Fruit fly (Drosophila melanogaster) S2 (cell line): ENCODE results near the gene CG44215.

Source experiments
- CG8478 ChIP-seq: fragments of >200 bp; optimal IDR thresholded peaks from 2 replicates; lab custom pipeline; 2018
- CTCF ChIP-seq, 2 experiments: fragments of >200 bp; optimal IDR thresholded peaks; 2 replicates each; lab custom pipeline; 2018

Gene CG44215

DNA sequence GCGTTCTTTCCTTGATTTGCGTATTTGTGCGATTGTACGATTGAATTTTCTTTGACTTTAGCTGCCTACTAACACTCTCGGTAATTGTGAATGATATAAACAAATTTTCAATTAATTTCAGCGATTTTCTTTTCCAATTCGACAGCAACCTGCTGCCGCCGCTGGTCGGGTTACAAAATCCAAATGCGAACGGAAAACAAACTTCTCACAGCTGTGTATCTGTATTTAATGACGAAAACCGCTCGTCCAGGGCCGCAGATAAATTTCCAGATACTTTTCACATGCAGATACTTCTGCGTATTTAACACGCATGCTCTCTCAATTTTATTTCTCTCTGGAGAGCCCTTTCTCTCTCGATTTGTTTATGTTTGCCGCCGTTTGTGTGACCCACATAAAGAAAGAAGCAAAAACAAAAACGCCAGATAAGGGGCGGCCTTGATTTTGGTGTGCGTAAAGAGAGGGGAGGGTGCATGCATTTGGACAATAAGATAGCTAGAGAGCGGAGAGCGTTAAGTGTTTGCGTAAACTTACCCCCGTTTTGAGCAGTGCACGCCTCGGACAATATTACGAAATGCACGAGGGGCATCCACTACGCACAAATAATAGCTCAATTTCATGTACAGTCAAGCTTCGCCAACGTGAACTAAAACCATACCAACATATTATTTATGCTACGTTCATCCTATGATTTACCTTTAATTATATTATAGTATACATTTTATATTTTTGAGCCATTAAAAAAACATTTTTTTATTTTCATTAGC is 45.9 kb downstream of the CG44215 start, which contains the start of gene CG12402:
CG12402 (minus strand) TSS at position 164 of the 764 bp plus-strand sequence.
- TF ChIP-seq CG8478 (lab: Kevin White, UChicago) = no peak

- TF ChIP-seq CG8478 (lab: Kevin White, UChicago) (no peak), CTCF (optimal IDR thresholded peaks at IDR 0.05; lab: Kevin White, UChicago) (no peak)
These were observed 46.6 kb downstream of the CG44215 start for dm6 chr3R:14107597-14107996.
